Worm (Caenorhabditis elegans) whole organism, early embryonic: ENCODE measurements around the gene cku-70.

Source experiments
- B0310.2 ChIP-seq: sonication (generic microtip); optimal IDR thresholded peaks from 2 replicates; lab custom pipeline; 2016; ENCODE audit warnings: mild to moderate bottlenecking, missing genetic modification characterization, missing compliant biosample characterization
- aly-1 ChIP-seq: sonication (generic microtip); optimal IDR thresholded peaks from 2 replicates; lab custom pipeline; 2016; ENCODE audit warnings: missing genetic modification characterization, missing compliant biosample characterization
- ama-1 ChIP-seq: fragments of 150-350 bp; optimal IDR thresholded peaks from 2 replicates; lab custom pipeline; 2014
- ceh-13 ChIP-seq: fragments of 200-800 bp; sonication (Bioruptor generic); optimal IDR thresholded peaks from 2 replicates; lab custom pipeline; 2018; ENCODE audit warnings: mild to moderate bottlenecking, missing genetic modification characterization, missing compliant biosample characterization
- ceh-36 ChIP-seq: sonication (generic microtip); optimal IDR thresholded peaks from 2 replicates; lab custom pipeline; 2016; ENCODE audit warnings: missing genetic modification characterization, inconsistent platforms, missing compliant biosample characterization
- ets-7 ChIP-seq: sonication (generic microtip); optimal IDR thresholded peaks from 2 replicates; lab custom pipeline; 2016; ENCODE audit warnings: missing genotype, missing genetic modification characterization, missing compliant biosample characterization
- flt-1 ChIP-seq: fragments of 200-800 bp; sonication (Bioruptor generic); IDR thresholded peaks from 2 replicates; pipeline ENCODE4 v1.3.6; 2022; ENCODE audit warnings: missing genetic modification characterization, missing compliant biosample characterization
- hmbx-1 ChIP-seq: sonication (generic microtip); optimal IDR thresholded peaks from 2 replicates; lab custom pipeline; 2016; ENCODE audit warnings: mild to moderate bottlenecking, missing genetic modification characterization, missing compliant biosample characterization
- hmg-4 ChIP-seq: fragments of 200-800 bp; sonication (Bioruptor generic); optimal IDR thresholded peaks from 2 replicates; lab custom pipeline; 2018; ENCODE audit warnings: mild to moderate bottlenecking, missing genetic modification characterization, missing compliant biosample characterization
- hnd-1 ChIP-seq: sonication (generic microtip); optimal IDR thresholded peaks from 2 replicates; lab custom pipeline; 2016; ENCODE audit warnings: missing genetic modification characterization, missing compliant biosample characterization
- pes-1 ChIP-seq: fragments of 200-800 bp; sonication (Bioruptor generic); IDR thresholded peaks from 2 replicates; pipeline ENCODE4 v1.3.6; 2022; ENCODE audit warnings: missing genetic modification reagents, missing genetic modification characterization, missing compliant biosample characterization
- scrt-1 ChIP-seq: fragments of 200-800 bp; sonication (Bioruptor generic); IDR thresholded peaks from 2 replicates; pipeline ENCODE4 v1.3.6; 2022; ENCODE audit warnings: missing genetic modification characterization, missing compliant biosample characterization
- sea-1 ChIP-seq: fragments of 200-800 bp; sonication (Bioruptor generic); conservative IDR thresholded peaks from 2 replicates; pipeline ENCODE4 v1.3.6; 2022; ENCODE audit warnings: missing genetic modification characterization, missing compliant biosample characterization
- tbx-11 ChIP-seq: fragments of 200-800 bp; sonication (Bioruptor generic); IDR thresholded peaks from 2 replicates; pipeline ENCODE4 v1.3.6; 2022; ENCODE audit warnings: missing genetic modification characterization, missing compliant biosample characterization
- tbx-37 ChIP-seq: fragments of 200-800 bp; sonication (Bioruptor generic); conservative IDR thresholded peaks from 2 replicates; pipeline ENCODE4 v1.3.6; 2022; ENCODE audit warnings: missing genetic modification reagents, missing genetic modification characterization, missing compliant biosample characterization
- tra-4 ChIP-seq: sonication (generic microtip); optimal IDR thresholded peaks from 2 replicates; lab custom pipeline; 2017; ENCODE audit warnings: missing genetic modification characterization, missing compliant biosample characterization

cku-70 gene

DNA sequence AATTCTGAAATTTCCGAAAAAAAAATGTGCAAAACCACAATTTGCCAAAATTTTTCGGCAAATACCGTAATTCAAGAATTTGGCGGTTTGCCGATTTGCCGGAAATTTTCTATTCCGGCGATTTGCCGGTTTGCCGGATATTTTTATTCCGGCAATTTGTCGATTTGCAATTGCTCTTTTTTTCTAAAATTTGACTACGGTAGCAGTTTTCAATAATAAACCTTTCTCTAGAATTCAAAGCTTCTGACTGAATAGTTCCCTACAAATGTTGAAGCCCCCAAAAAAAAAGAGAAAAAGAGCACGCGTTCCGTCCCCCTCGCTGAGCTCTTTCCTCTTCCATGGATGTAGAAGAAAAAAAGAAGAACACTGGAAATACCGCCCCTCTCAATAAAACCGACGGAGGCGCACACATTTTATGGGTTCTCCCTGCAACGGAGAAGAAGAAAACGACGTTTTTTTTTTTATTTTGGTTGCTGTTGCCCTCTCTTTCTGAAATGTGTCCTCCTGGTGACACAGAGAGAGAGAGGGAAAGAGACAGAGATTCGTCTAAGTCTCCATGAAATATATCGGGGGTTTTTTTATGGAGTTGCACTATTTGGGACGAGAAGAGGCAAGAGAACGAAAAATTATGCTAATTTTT, 46.4 kb downstream of the cku-70 start:
- TF ChIP-seq tbx-11 (GFP tag; lab: Robert Waterston, UW) (no peak), ets-7 (tag; lab: Kevin White, UChicago) (no peak), ceh-13 (GFP tag; lab: Kevin White, UChicago) (no peak), tra-4 (tag; lab: Kevin White, UChicago) (no peak), ama-1 (lab: Kevin White, UChicago) (no peak), aly-1 (tag; lab: Kevin White, UChicago) (no peak), scrt-1 (GFP tag; lab: Robert Waterston, UW) (no peak), hmg-4 (GFP tag; lab: Kevin White, UChicago) (no peak), B0310.2 (tag; lab: Kevin White, UChicago) (no peak), hnd-1 (tag; lab: Kevin White, UChicago) (no peak), hmbx-1 (tag; lab: Kevin White, UChicago) (no peak), flt-1 (GFP tag; lab: Robert Waterston, UW) (no peak), sea-1 (no peak)

ce11 chrIII:11202992-11203391, 48.4 kb downstream of the cku-70 start:
- peak; percentile 9; the same call in 1 of the 2 replicates for TF ChIP-seq pes-1 (GFP tag; lab: Robert Waterston, UW)
- TF ChIP-seq tbx-37 = no peak

DNA sequence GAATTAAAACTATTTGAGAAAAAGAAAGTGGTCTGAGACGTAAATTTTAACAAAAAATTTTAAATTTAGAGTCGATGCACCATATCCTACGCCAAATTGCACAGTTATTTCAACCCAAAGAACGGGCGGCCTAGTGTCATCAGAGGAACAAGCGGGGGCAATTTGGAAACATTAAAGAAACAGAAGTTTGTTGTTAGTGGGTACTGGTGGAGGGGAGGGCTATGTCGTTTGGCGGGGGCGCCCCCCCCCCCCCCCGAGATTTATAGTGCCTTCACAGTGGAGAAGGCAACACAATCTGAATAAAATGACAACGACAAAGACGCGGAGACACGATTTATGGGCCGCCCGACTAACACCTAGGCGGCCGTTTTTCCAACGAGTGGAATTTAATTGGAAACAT, 52.2 kb downstream of the cku-70 start:
- TF ChIP-seq hnd-1 (tag; lab: Kevin White, UChicago) = no peak
- TF ChIP-seq sea-1 = 0 out of 2 replicates have a peak, but pooled peaks have one; percentile 49

- TF ChIP-seq ceh-13 (GFP tag; lab: Kevin White, UChicago) = no peak
- peak; percentile 94 for TF ChIP-seq ceh-36 (tag; lab: Kevin White, UChicago)
- TF ChIP-seq pes-1 (GFP tag; lab: Robert Waterston, UW) = 0 out of 2 replicates have a peak, but pooled peaks have one; percentile 25
- TF ChIP-seq tbx-11 (GFP tag; lab: Robert Waterston, UW) = no peak
- no peak for TF ChIP-seq hmg-4 (GFP tag; lab: Kevin White, UChicago)
- TF ChIP-seq tbx-37 = no peak
Observed at ce11 chrIII:11207825-11208224, 53.2 kb downstream of the cku-70 start.

- no peak for TF ChIP-seq hnd-1 (tag; lab: Kevin White, UChicago)
- TF ChIP-seq flt-1 (GFP tag; lab: Robert Waterston, UW) = no peak
- TF ChIP-seq B0310.2 (tag; lab: Kevin White, UChicago) = no peak
- TF ChIP-seq scrt-1 (GFP tag; lab: Robert Waterston, UW) = no peak
- no peak for TF ChIP-seq tbx-11 (GFP tag; lab: Robert Waterston, UW)
- no peak for TF ChIP-seq sea-1
- TF ChIP-seq pes-1 (GFP tag; lab: Robert Waterston, UW) = no peak
Observed at ce11 chrIII:11208371-11208770, 53.7 kb downstream of the cku-70 start.
